Worm (Caenorhabditis elegans) whole organism, L3 larva: ENCODE results near the gene bet-2.

Experiments
- aly-2 ChIP-seq: fragments of 150-350 bp; optimal IDR thresholded peaks from 2 replicates; lab custom pipeline; 2014; ENCODE audit warnings: missing biosample characterization, missing genetic modification characterization
- ceh-16 ChIP-seq: sonication (generic microtip); optimal IDR thresholded peaks from 2 replicates; lab custom pipeline; 2017; ENCODE audit warnings: missing biosample characterization, missing genetic modification characterization
- ceh-28 ChIP-seq: fragments of 150-350 bp; optimal IDR thresholded peaks from 2 replicates; lab custom pipeline; 2014; ENCODE audit warnings: missing biosample characterization, missing genetic modification reagents, missing genetic modification characterization
- elt-2 ChIP-seq: sonication (generic microtip); optimal IDR thresholded peaks from 2 replicates; lab custom pipeline; 2016; ENCODE audit warnings: missing genetic modification reagents, mild to moderate bottlenecking, missing genetic modification characterization, missing compliant biosample characterization
- elt-3 ChIP-seq, 3 experiments: fragments of 150-350 bp in 1 of 3; sonication (generic microtip) in 2 of 3; optimal IDR thresholded peaks; 2 replicates in 2 of 3; 4 replicates in 1 of 3; lab custom pipeline; 2014 to 2017; ENCODE audit warnings: missing biosample characterization in 3 of 3, missing genetic modification characterization in 3 of 3
- fos-1 ChIP-seq: fragments of 150-350 bp; optimal IDR thresholded peaks from 2 replicates; lab custom pipeline; 2014; ENCODE audit warnings: missing biosample characterization, missing genetic modification characterization
- hmg-11 ChIP-seq: sonication (generic microtip); optimal IDR thresholded peaks from 2 replicates; lab custom pipeline; 2016; ENCODE audit warnings: missing genetic modification characterization, missing compliant biosample characterization
- lin-39 ChIP-seq: fragments of 150-350 bp; optimal IDR thresholded peaks from 2 replicates; lab custom pipeline; 2018; ENCODE audit warnings: missing biosample characterization, missing genetic modification reagents, missing genetic modification characterization
- lsy-12 ChIP-seq: sonication (generic microtip); optimal IDR thresholded peaks from 2 replicates; lab custom pipeline; 2016; ENCODE audit warnings: mild to moderate bottlenecking, missing genetic modification characterization, missing compliant biosample characterization
- mdl-1 ChIP-seq: fragments of 150-350 bp; optimal IDR thresholded peaks from 2 replicates; lab custom pipeline; 2014; ENCODE audit warnings: missing biosample characterization, missing genetic modification characterization
- nfya-1 ChIP-seq: sonication (generic microtip); optimal IDR thresholded peaks from 2 replicates; lab custom pipeline; 2017; ENCODE audit warnings: missing genetic modification characterization, mild to moderate bottlenecking, missing compliant biosample characterization, antibody characterized with exemption, moderate library complexity; ENCODE audit not compliant: insufficient read depth
- nhr-23 ChIP-seq: fragments of 150-350 bp; optimal IDR thresholded peaks from 2 replicates; lab custom pipeline; 2014; ENCODE audit warnings: missing biosample characterization, missing genetic modification reagents, missing genetic modification characterization
- nhr-237 ChIP-seq: fragments of 150-350 bp; optimal IDR thresholded peaks from 2 replicates; lab custom pipeline; 2014; ENCODE audit warnings: missing biosample characterization, missing genetic modification characterization
- nhr-25 ChIP-seq: sonication (generic microtip); optimal IDR thresholded peaks from 2 replicates; lab custom pipeline; 2017; ENCODE audit warnings: missing biosample characterization, missing genetic modification characterization
- nhr-28 ChIP-seq: fragments of 150-350 bp; optimal IDR thresholded peaks from 2 replicates; lab custom pipeline; 2014; ENCODE audit warnings: missing biosample characterization, missing genetic modification characterization
- nhr-43 ChIP-seq: sonication (generic microtip); optimal IDR thresholded peaks from 2 replicates; lab custom pipeline; 2016; ENCODE audit warnings: mild to moderate bottlenecking, missing genetic modification characterization, missing compliant biosample characterization; ENCODE audit not compliant: poor library complexity, severe bottlenecking
- nhr-76 ChIP-seq: fragments of 150-350 bp; sonication (generic microtip); optimal IDR thresholded peaks from 5 replicates; lab custom pipeline; 2014; ENCODE audit warnings: missing biosample characterization, missing genetic modification characterization
- pha-4 ChIP-seq: fragments of 150-350 bp; optimal IDR thresholded peaks from 2 replicates; lab custom pipeline; 2014; ENCODE audit warnings: missing biosample characterization, missing genetic modification reagents, missing genetic modification characterization
- pqm-1 ChIP-seq: fragments of 150-350 bp; optimal IDR thresholded peaks from 2 replicates; lab custom pipeline; 2017; ENCODE audit warnings: missing biosample characterization, missing genetic modification characterization, inconsistent platforms
- skn-1 ChIP-seq: fragments of 150-350 bp; optimal IDR thresholded peaks from 2 replicates; lab custom pipeline; 2014; ENCODE audit warnings: missing biosample characterization, missing genetic modification characterization
- snpc-4 ChIP-seq: fragments of 150-350 bp; optimal IDR thresholded peaks from 2 replicates; lab custom pipeline; 2014; ENCODE audit warnings: missing biosample characterization, missing genetic modification characterization
- tbx-2 ChIP-seq: sonication (generic microtip); optimal IDR thresholded peaks from 2 replicates; lab custom pipeline; 2016; ENCODE audit warnings: mild to moderate bottlenecking, missing genetic modification characterization, missing compliant biosample characterization
- unc-39 ChIP-seq: sonication (generic microtip); optimal IDR thresholded peaks from 4 replicates; lab custom pipeline; 2017; ENCODE audit warnings: missing biosample characterization, missing genetic modification characterization
- unc-62 ChIP-seq: fragments of 150-350 bp; sonication (generic microtip); optimal IDR thresholded peaks from 4 replicates; lab custom pipeline; 2014; ENCODE audit warnings: missing biosample characterization, missing genetic modification reagents, missing genetic modification characterization
- zag-1 ChIP-seq: fragments of 150-350 bp; optimal IDR thresholded peaks from 2 replicates; lab custom pipeline; 2014; ENCODE audit warnings: missing biosample characterization, missing genetic modification characterization
- ztf-11 ChIP-seq: fragments of 150-350 bp; optimal IDR thresholded peaks from 2 replicates; lab custom pipeline; 2014; ENCODE audit warnings: missing biosample characterization, missing genetic modification characterization

bet-2 gene

DNA sequence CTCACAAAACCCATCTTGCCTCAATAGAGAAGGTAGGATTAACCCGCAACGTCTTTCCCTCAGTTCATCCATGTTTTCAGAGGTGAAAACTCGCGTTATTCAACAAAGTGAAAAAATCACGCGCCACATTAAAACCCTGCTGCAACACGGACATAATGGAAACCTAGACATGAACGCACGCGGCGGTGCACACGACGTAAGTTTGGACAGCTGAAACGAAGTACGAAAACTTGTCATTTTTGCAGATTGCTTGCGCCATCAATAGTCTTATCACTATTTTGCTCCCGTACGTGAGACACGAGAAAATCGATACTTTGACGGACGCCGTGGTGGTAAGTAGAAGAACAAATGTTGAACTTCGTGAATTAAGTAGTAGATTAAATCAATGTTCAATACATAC is 41.7 kb upstream of the bet-2 start:
- TF ChIP-seq pqm-1 (tag; lab: Kevin White, UChicago): peak; percentile 45
- no peak for TF ChIP-seq hmg-11 (tag; lab: Kevin White, UChicago)
- peak; percentile 10 for TF ChIP-seq pha-4 (tag; lab: Kevin White, UChicago)
- TF ChIP-seq elt-2 (tag; lab: Kevin White, UChicago): peak; percentile 73

DNA sequence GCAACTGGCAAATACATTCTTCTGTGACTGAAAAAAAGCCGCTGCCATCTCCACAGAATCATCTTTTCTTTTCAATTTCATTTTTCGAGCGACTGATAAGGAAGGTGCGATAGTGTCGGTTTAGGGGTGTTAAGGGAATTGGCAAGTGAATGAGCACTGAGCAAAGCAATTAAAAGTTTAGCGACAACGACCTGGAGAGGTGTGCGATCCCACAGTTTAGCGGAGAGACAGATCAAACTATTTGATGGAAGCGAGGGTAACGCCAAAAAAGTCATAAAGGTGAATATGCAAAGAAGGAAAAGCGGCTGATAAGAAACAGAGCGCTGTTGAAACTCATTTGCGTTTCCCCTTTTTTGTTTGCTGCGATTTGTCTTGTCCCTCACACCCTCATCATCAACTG is 40.1 kb upstream of the bet-2 start, which contains the start of the genes F14F3.5 and slcf-1:
F14F3.5 (minus strand) TSS at position 234 of the 400 bp plus-strand sequence.
slcf-1 (plus strand) TSS at position 302 of the 400 bp plus-strand sequence.
- TF ChIP-seq elt-3 (tag; optimal IDR thresholded peaks at IDR 0.05; lab: Kevin White, UChicago): no peak
- no peak for TF ChIP-seq lin-39 (tag; lab: Kevin White, UChicago)
- TF ChIP-seq unc-39 (tag; lab: Kevin White, UChicago): no peak
- peak; percentile 53 for TF ChIP-seq pqm-1 (tag; lab: Kevin White, UChicago)
- TF ChIP-seq elt-2 (tag; lab: Kevin White, UChicago): peak; percentile 83

DNA sequence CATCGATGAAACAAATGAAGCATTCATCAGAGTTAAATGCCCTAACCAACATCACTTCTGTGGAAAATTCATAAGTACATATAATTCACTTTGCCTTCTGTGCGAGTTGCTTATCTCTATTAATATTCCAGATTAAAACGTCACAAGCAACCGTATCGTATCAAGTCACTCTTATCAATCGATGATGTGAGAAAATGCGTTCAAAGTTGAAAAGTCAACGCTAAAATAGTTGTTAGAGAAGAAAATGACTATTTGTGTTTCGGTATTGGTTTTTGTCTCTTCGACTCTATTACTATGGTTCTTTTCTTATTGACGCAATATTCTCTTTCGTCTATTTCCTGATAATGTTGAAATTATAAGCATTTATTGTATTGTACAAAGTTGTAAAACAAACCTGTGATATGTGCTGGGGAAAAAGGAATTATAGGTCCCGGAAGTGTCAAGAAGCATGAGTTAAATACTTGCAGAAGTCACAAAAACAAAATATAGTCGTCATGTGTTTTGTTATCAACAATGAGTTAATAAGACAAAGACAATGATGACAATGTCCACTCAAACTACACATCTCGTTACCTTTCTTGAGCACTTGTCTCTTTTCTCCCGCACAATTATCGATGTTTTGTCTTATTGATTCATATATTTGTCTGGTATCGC is 36.8 kb upstream of the bet-2 start:
- TF ChIP-seq ceh-28 (tag; lab: Kevin White, UChicago) (no peak), aly-2 (no peak), lsy-12 (tag; lab: Kevin White, UChicago) (no peak), nhr-76 (tag; lab: Kevin White, UChicago) (no peak), ztf-11 (tag; lab: Kevin White, UChicago) (no peak), pqm-1 (tag; lab: Kevin White, UChicago) (peak; percentile 44), skn-1 (tag; lab: Kevin White, UChicago) (peak; percentile 86), pha-4 (tag; lab: Kevin White, UChicago) (no peak), nhr-43 (no peak), elt-2 (tag; lab: Kevin White, UChicago) (peak; percentile 92), hmg-11 (tag; lab: Kevin White, UChicago) (no peak)

DNA sequence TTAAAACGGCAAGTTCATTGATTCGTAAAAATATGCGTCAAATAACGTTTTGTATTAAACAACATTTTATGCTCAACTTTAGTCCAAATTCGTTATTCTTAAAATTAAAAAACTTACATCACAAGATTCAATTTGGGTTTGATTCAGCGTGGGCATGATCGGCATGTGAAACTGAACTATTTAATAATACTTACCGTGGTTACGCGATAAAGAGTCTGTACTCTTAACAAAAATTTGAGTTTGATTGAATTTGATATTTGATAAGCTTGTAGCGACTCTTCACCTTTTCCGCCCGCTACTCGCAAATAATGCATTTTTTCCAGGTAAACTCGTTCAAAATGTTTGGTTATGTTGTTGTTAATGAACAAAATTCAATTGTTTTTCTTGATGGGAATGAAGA is 35.6 kb upstream of the bet-2 start, which contains the start of gene glo-3:
glo-3 (plus strand) TSS at position 253 of the 400 bp plus-strand sequence.
- no peak for TF ChIP-seq nhr-25
- no peak for TF ChIP-seq unc-39 (tag; lab: Kevin White, UChicago)
- no peak for TF ChIP-seq aly-2
- TF ChIP-seq hmg-11 (tag; lab: Kevin White, UChicago): no peak
- peak; percentile 63 for TF ChIP-seq elt-2 (tag; lab: Kevin White, UChicago)
- TF ChIP-seq pqm-1 (tag; lab: Kevin White, UChicago): peak; percentile 41

DNA sequence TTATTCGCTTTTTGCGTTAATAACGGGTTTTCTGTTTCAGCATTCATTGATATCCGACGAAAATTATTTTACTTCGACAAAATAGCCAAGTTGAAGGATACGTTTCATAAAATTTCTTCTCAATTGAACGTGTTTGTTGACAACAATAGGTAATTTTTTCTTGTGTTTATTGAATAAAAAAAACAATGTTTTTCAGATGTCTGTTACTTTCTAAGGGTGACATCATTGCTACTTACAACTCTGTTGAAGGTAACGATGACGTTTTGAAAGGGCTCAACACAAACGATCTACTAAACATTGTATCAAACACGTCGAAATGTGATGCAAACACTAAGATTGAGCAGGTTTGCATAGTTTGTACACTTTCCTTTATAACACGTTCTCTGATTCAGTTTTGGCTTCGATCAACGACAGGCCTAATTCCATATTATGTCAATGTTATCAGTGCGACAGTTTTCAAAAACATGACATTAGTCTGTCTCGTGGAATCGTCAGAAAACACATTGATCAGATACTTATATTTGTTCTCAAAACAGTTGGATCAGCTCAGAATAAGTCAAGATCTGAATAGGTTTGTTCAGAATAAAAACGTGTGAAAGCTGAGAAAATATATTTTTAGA is 34.3 kb upstream of the bet-2 start:
- TF ChIP-seq elt-2 (tag; lab: Kevin White, UChicago) (peak; percentile 45), unc-62 (GFP tag; lab: Kevin White, UChicago) (no peak), pqm-1 (tag; lab: Kevin White, UChicago) (peak; percentile 37)

DNA sequence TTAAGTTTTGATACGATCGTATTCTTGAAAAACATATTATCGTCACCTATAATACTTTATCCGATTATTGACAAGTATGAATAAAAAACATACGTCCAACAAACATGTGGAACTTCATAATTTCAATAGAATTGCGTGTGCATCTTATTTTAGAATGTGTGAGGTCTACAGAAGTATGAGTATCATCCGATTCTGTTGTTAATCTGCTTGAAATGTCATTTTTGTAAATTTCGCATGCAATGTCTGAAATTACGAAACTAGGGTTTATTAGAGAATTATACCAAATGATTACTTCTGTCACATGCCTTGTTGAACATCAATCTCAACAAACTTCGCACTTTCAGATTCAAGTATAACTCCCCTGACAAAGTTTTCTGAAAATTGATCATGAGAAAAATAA is 27.3 kb upstream of the bet-2 start:
- TF ChIP-seq nhr-237 (tag; lab: Kevin White, UChicago): no peak
- no peak for TF ChIP-seq nhr-23 (tag; lab: Kevin White, UChicago)
- TF ChIP-seq snpc-4 (tag; lab: Kevin White, UChicago): no peak
- TF ChIP-seq nfya-1 (tag; lab: Kevin White, UChicago): no peak
- TF ChIP-seq zag-1 (tag; lab: Kevin White, UChicago): no peak
- TF ChIP-seq hmg-11 (tag; lab: Kevin White, UChicago): no peak
- no peak for TF ChIP-seq aly-2
- TF ChIP-seq mdl-1 (tag; lab: Kevin White, UChicago): no peak
- TF ChIP-seq fos-1: no peak
- TF ChIP-seq nhr-28 (tag; lab: Kevin White, UChicago): no peak
- TF ChIP-seq nhr-76 (tag; lab: Kevin White, UChicago): no peak
- TF ChIP-seq skn-1 (tag; lab: Kevin White, UChicago): no peak
- TF ChIP-seq ceh-28 (tag; lab: Kevin White, UChicago): no peak
- no peak for TF ChIP-seq pqm-1 (tag; lab: Kevin White, UChicago)
- TF ChIP-seq ceh-16 (tag; lab: Kevin White, UChicago): no peak
- no peak for TF ChIP-seq tbx-2 (tag; lab: Kevin White, UChicago)
- no peak for TF ChIP-seq elt-3 (tag; optimal IDR thresholded peaks at IDR 0.05; lab: Kevin White, UChicago)
